Worm (Caenorhabditis elegans) whole organism, L4 larva: Measurements from ENCODE around the gene C30F2.2.

Source experiments
- D1046.2 ChIP-seq: fragments of 200-800 bp; sonication (Bioruptor generic); IDR thresholded peaks from 2 replicates; pipeline ENCODE4 v1.3.6; 2022; ENCODE audit warnings: missing genetic modification characterization, missing compliant biosample characterization
- F10B5.3 ChIP-seq: sonication (generic microtip); optimal IDR thresholded peaks from 2 replicates; lab custom pipeline; 2016; ENCODE audit warnings: mild to moderate bottlenecking, missing genetic modification characterization, missing compliant biosample characterization
- F37D6.2 ChIP-seq: sonication (generic microtip); optimal IDR thresholded peaks from 2 replicates; lab custom pipeline; 2016; ENCODE audit warnings: mild to moderate bottlenecking, missing genetic modification characterization, missing compliant biosample characterization
- R02D3.7 ChIP-seq: fragments of 150-350 bp; sonication (generic microtip); optimal IDR thresholded peaks from 3 replicates; lab custom pipeline; 2014; ENCODE audit warnings: missing biosample characterization, missing genetic modification characterization
- Y75B8A.6 ChIP-seq: fragments of 200-800 bp; sonication (Bioruptor generic); IDR thresholded peaks from 2 replicates; pipeline ENCODE4 v1.3.6; 2022; ENCODE audit warnings: missing genetic modification reagents, missing genetic modification characterization, missing compliant biosample characterization
- aha-1 ChIP-seq: fragments of 150-350 bp; peaks from one replicate; lab custom pipeline; 2014; ENCODE audit warnings: missing biosample characterization, missing genetic modification characterization
- aly-2 ChIP-seq: sonication (generic microtip); optimal IDR thresholded peaks from 2 replicates; lab custom pipeline; 2018; ENCODE audit warnings: missing biosample characterization, missing genetic modification characterization
- ama-1 ChIP-seq: fragments of 150-350 bp; optimal IDR thresholded peaks from 2 replicates; lab custom pipeline; 2014; ENCODE audit warnings: inconsistent platforms, mixed read lengths
- ceh-28 ChIP-seq: fragments of 150-350 bp; optimal IDR thresholded peaks from 2 replicates; lab custom pipeline; 2014; ENCODE audit warnings: missing biosample characterization, missing genetic modification reagents, missing genetic modification characterization
- cey-2 ChIP-seq: sonication (generic microtip); optimal IDR thresholded peaks from 3 replicates; lab custom pipeline; 2017; ENCODE audit warnings: missing genetic modification characterization, mild to moderate bottlenecking, missing compliant biosample characterization, antibody characterized with exemption, borderline replicate concordance; ENCODE audit not compliant: insufficient read depth
- ctbp-1 ChIP-seq: fragments of 200-800 bp; sonication (Bioruptor generic); IDR thresholded peaks from 2 replicates; pipeline ENCODE4 v1.3.6; 2022; ENCODE audit warnings: missing genetic modification reagents, missing genetic modification characterization, missing compliant biosample characterization
- daf-16 ChIP-seq, 3 experiments: sonication (generic microtip); optimal IDR thresholded peaks; 2 replicates each; lab custom pipeline; 2016 to 2017; ENCODE audit warnings: missing genetic modification characterization in 3 of 3, missing genetic modification reagents in 3 of 3, mild to moderate bottlenecking in 2 of 3, missing compliant biosample characterization in 2 of 3, missing biosample characterization in 1 of 3, moderate library complexity in 1 of 3
- daf-19 ChIP-seq: fragments of 200-800 bp; sonication (Bioruptor generic); conservative IDR thresholded peaks from 2 replicates; pipeline ENCODE4 v1.3.6; 2022; ENCODE audit warnings: missing genetic modification characterization, missing compliant biosample characterization
- daf-8 ChIP-seq: fragments of 200-800 bp; sonication (Bioruptor generic); IDR thresholded peaks from 2 replicates; pipeline ENCODE4 v1.3.6; 2022; ENCODE audit warnings: missing genetic modification characterization, missing compliant biosample characterization
- dmd-6 ChIP-seq: fragments of 200-800 bp; sonication (Bioruptor generic); IDR thresholded peaks from 2 replicates; pipeline ENCODE4 v1.3.6; 2022; ENCODE audit warnings: missing genetic modification reagents, missing genetic modification characterization, missing compliant biosample characterization
- dmd-9 ChIP-seq: fragments of 200-800 bp; sonication (Bioruptor generic); IDR thresholded peaks from 2 replicates; pipeline ENCODE4 v1.3.6; 2022; ENCODE audit warnings: missing genetic modification reagents, missing genetic modification characterization, missing compliant biosample characterization
- dpl-1 ChIP-seq: fragments of 150-350 bp; optimal IDR thresholded peaks from 2 replicates; lab custom pipeline; 2014; ENCODE audit warnings: missing biosample characterization, missing genetic modification reagents, missing genetic modification characterization
- dve-1 ChIP-seq: sonication (generic microtip); optimal IDR thresholded peaks from 2 replicates; lab custom pipeline; 2017; ENCODE audit warnings: antibody characterized with exemption, mild to moderate bottlenecking, missing genetic modification characterization, missing compliant biosample characterization; ENCODE audit not compliant: insufficient read depth
- egl-43 ChIP-seq: fragments of 200-800 bp; sonication (Bioruptor generic); IDR thresholded peaks from 2 replicates; pipeline ENCODE4 v1.3.6; 2022; ENCODE audit warnings: missing genetic modification reagents, missing genetic modification characterization, missing compliant biosample characterization
- fkh-10 ChIP-seq: fragments of 150-350 bp; optimal IDR thresholded peaks from 2 replicates; lab custom pipeline; 2014; ENCODE audit warnings: missing biosample characterization, missing genetic modification reagents, missing genetic modification characterization
- gei-8 ChIP-seq: fragments of 200-800 bp; sonication (Bioruptor generic); optimal IDR thresholded peaks from 2 replicates; lab custom pipeline; 2018; ENCODE audit warnings: mild to moderate bottlenecking, missing genetic modification characterization, missing compliant biosample characterization
- hif-1 ChIP-seq, 2 experiments: sonication (generic microtip); optimal IDR thresholded peaks; 2 replicates each; lab custom pipeline; 2016 to 2017; ENCODE audit warnings: missing compliant biosample characterization in 2 of 2, missing genetic modification characterization in 2 of 2, missing genetic modification reagents in 2 of 2, missing genotype in 2 of 2, mild to moderate bottlenecking in 1 of 2
- hlh-11 ChIP-seq: fragments of 200-800 bp; sonication (Bioruptor generic); optimal IDR thresholded peaks from 2 replicates; lab custom pipeline; 2018; ENCODE audit warnings: mild to moderate bottlenecking, missing genetic modification characterization, missing compliant biosample characterization
- hlh-30 ChIP-seq: sonication (generic microtip); optimal IDR thresholded peaks from 2 replicates; lab custom pipeline; 2017; ENCODE audit warnings: antibody characterized with exemption, mild to moderate bottlenecking, missing genetic modification characterization, missing compliant biosample characterization; ENCODE audit not compliant: insufficient read depth
- hmg-1.1 ChIP-seq: fragments of 200-800 bp; sonication (Bioruptor generic); IDR thresholded peaks from 2 replicates; pipeline ENCODE4 v1.3.6; 2022; ENCODE audit warnings: missing genetic modification reagents, missing genetic modification characterization, missing compliant biosample characterization
- lin-15B ChIP-seq: fragments of 150-350 bp; sonication (generic microtip); optimal IDR thresholded peaks from 3 replicates; lab custom pipeline; 2014; ENCODE audit warnings: missing biosample characterization, missing genetic modification characterization
- lsy-2 ChIP-seq, 2 experiments: fragments of 150-350 bp in 1 of 2; sonication (generic microtip) in 1 of 2; optimal IDR thresholded peaks; 2 replicates each; lab custom pipeline; 2014 to 2017; ENCODE audit warnings: missing biosample characterization in 2 of 2, missing genetic modification characterization in 2 of 2
- madf-9 ChIP-seq: fragments of 200-800 bp; sonication (Bioruptor generic); conservative IDR thresholded peaks from 2 replicates; pipeline ENCODE4 v1.3.6; 2022; ENCODE audit warnings: missing genetic modification reagents, missing genetic modification characterization, missing compliant biosample characterization
- mdl-1 ChIP-seq, 2 experiments: fragments of 150-350 bp in 1 of 2; sonication (generic microtip) in 1 of 2; optimal IDR thresholded peaks; 2 replicates each; lab custom pipeline; 2014 to 2017; ENCODE audit warnings: missing biosample characterization in 2 of 2, missing genetic modification characterization in 2 of 2
- mdt-29 ChIP-seq: fragments of 200-800 bp; sonication (Bioruptor generic); IDR thresholded peaks from 2 replicates; pipeline ENCODE4 v1.3.6; 2022; ENCODE audit warnings: missing genetic modification reagents, missing genetic modification characterization, missing compliant biosample characterization
- mep-1 ChIP-seq: fragments of 150-350 bp; sonication (generic microtip); optimal IDR thresholded peaks from 3 replicates; lab custom pipeline; 2014; ENCODE audit warnings: missing biosample characterization, missing genetic modification characterization
- mxl-2 ChIP-seq: fragments of 200-800 bp; sonication (Bioruptor generic); conservative IDR thresholded peaks from 2 replicates; pipeline ENCODE4 v1.3.6; 2022; ENCODE audit warnings: missing genetic modification reagents, missing genetic modification characterization, missing compliant biosample characterization
- nhr-11 ChIP-seq: fragments of 150-350 bp; optimal IDR thresholded peaks from 2 replicates; lab custom pipeline; 2014; ENCODE audit warnings: missing biosample characterization, missing genetic modification characterization
- nhr-111 ChIP-seq: fragments of 200-800 bp; sonication (Bioruptor generic); optimal IDR thresholded peaks from 2 replicates; lab custom pipeline; 2018; ENCODE audit warnings: mild to moderate bottlenecking, missing genetic modification characterization, missing compliant biosample characterization
- nhr-41 ChIP-seq: fragments of 200-800 bp; sonication (Bioruptor generic); IDR thresholded peaks from 2 replicates; pipeline ENCODE4 v1.3.6; 2022; ENCODE audit warnings: missing genetic modification reagents, missing genetic modification characterization, missing compliant biosample characterization
- rbr-2 ChIP-seq: sonication (generic microtip); optimal IDR thresholded peaks from 2 replicates; lab custom pipeline; 2016; ENCODE audit warnings: missing genotype, missing genetic modification characterization, missing compliant biosample characterization
- set-16 ChIP-seq: fragments of 200-800 bp; sonication (Bioruptor generic); IDR thresholded peaks from 2 replicates; pipeline ENCODE4 v1.3.6; 2022; ENCODE audit warnings: missing genetic modification reagents, missing genetic modification characterization, missing compliant biosample characterization
- spr-1 ChIP-seq: sonication (generic microtip); optimal IDR thresholded peaks from 2 replicates; lab custom pipeline; 2016; ENCODE audit warnings: mild to moderate bottlenecking, missing genetic modification characterization, missing compliant biosample characterization
- spr-3 ChIP-seq: fragments of 200-800 bp; sonication (Bioruptor generic); optimal IDR thresholded peaks from 2 replicates; lab custom pipeline; 2018; ENCODE audit warnings: mild to moderate bottlenecking, missing genetic modification characterization, missing compliant biosample characterization
- unc-39 ChIP-seq: sonication (generic microtip); optimal IDR thresholded peaks from 2 replicates; lab custom pipeline; 2017; ENCODE audit warnings: missing biosample characterization, missing genetic modification characterization
- unc-62 ChIP-seq, 3 experiments: fragments of 150-350 bp in 1 of 3; sonication (generic microtip); optimal IDR thresholded peaks in 2 of 3; peaks in 1 of 3; 1 replicate in 1 of 3; 2 replicates in 2 of 3; lab custom pipeline; 2014 to 2017; ENCODE audit warnings: missing biosample characterization in 3 of 3, missing genetic modification characterization in 3 of 3, missing genetic modification reagents in 3 of 3, missing genotype in 1 of 3
- zip-2 ChIP-seq: fragments of 150-350 bp; optimal IDR thresholded peaks from 2 replicates; lab custom pipeline; 2014; ENCODE audit warnings: missing biosample characterization, missing genetic modification characterization
- ztf-7 ChIP-seq: fragments of 150-350 bp; optimal IDR thresholded peaks from 2 replicates; lab custom pipeline; 2014; ENCODE audit warnings: missing biosample characterization, missing genetic modification characterization

The C30F2.2 gene

DNA sequence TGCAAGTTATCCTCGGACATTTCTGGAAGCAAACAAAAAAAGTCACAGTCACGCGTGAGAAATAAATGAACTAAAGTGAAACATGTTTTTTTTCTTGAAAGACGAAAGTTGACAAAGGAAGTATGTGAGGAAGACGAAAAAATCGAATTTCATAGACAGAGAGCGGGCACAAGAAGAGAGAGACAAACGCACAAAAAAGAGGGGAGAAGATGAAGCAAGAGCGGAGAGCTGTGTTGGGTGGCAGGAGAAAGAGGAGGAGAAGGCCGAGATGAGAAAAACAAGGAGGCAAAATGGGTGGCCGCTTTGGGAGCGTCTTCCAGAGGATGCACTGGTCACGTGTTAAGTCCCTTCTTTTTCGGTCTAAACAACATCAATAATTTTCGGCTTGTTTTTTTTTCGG lies 43.8 kb upstream of the C30F2.2 start, which contains the start of gene ZK1073.1:
Gene ZK1073.1 (minus strand): TSS at position 72 of the 400 bp plus-strand sequence.
- peak; percentile 53 for TF ChIP-seq hmg-1.1 (GFP tag; lab: Robert Waterston, UW)
- peak; percentile 54 for TF ChIP-seq rbr-2
- no peak for TF ChIP-seq mdt-29 (GFP tag; lab: Robert Waterston, UW)
- peak in 1 of 2 experiments; percentile 54 for TF ChIP-seq hif-1 (tag; optimal IDR thresholded peaks at IDR 0.05; lab: Kevin White, UChicago)
- TF ChIP-seq mdl-1 (tag; optimal IDR thresholded peaks at IDR 0.05; lab: Kevin White, UChicago) = peak in 1 of 2 experiments; percentile 79
- TF ChIP-seq daf-16 (GFP tag; optimal IDR thresholded peaks at IDR 0.05; lab: Kevin White, UChicago) = peak in 1 of 2 experiments; percentile 61
- TF ChIP-seq daf-16 (tag; optimal IDR thresholded peaks at IDR 0.05; lab: Kevin White, UChicago) = peak; percentile 2
- peak; percentile 20; the same call in 1 of the 2 replicates for TF ChIP-seq dmd-6 (GFP tag; lab: Robert Waterston, UW)
- no peak for TF ChIP-seq madf-9 (GFP tag; lab: Robert Waterston, UW)
- no peak for TF ChIP-seq R02D3.7 (tag; lab: Kevin White, UChicago)
- peak; percentile 68; the same call in 1 of the 2 replicates for TF ChIP-seq ctbp-1 (GFP tag; lab: Robert Waterston, UW)
- peak; percentile 28 for TF ChIP-seq ama-1 (lab: Kevin White, UChicago)
- TF ChIP-seq dve-1 (tag; lab: Kevin White, UChicago) = peak; percentile 6
- no peak for TF ChIP-seq gei-8
- peak; percentile 46 for TF ChIP-seq mep-1
- peak; percentile 74 for TF ChIP-seq hlh-30 (tag; lab: Kevin White, UChicago)
- no peak for TF ChIP-seq unc-39 (tag; lab: Kevin White, UChicago)
- no peak for TF ChIP-seq nhr-41 (GFP tag; lab: Robert Waterston, UW)
- peak; percentile 56 for TF ChIP-seq set-16 (GFP tag; lab: Robert Waterston, UW)
- peak; percentile 91 for TF ChIP-seq aha-1 (tag; lab: Kevin White, UChicago)
- TF ChIP-seq ceh-28 (tag; lab: Kevin White, UChicago) = no peak
- TF ChIP-seq spr-3 = no peak
- peak; percentile 42 for TF ChIP-seq hlh-11 (tag; lab: Kevin White, UChicago)
- TF ChIP-seq spr-1 (tag; lab: Kevin White, UChicago) = no peak
- peak; percentile 28 for TF ChIP-seq F37D6.2 (tag; lab: Kevin White, UChicago)
- TF ChIP-seq unc-62 (GFP tag; optimal IDR thresholded peaks at IDR 0.05 in 1 of 2; lab: Kevin White, UChicago) = peak in 1 of 2 experiments; percentile 87
- no peak for TF ChIP-seq unc-62 (tag; optimal IDR thresholded peaks at IDR 0.05; lab: Kevin White, UChicago)
- TF ChIP-seq fkh-10 (GFP tag; lab: Kevin White, UChicago) = peak; percentile 85
- TF ChIP-seq daf-8 (GFP tag; lab: Robert Waterston, UW) = no peak
- peak in 1 of 2 experiments; percentile 54 for TF ChIP-seq lsy-2 (tag; optimal IDR thresholded peaks at IDR 0.05; lab: Kevin White, UChicago)
- no peak for TF ChIP-seq D1046.2 (GFP tag; lab: Robert Waterston, UW)
- peak; percentile 14 for TF ChIP-seq nhr-11 (tag; lab: Kevin White, UChicago)

DNA sequence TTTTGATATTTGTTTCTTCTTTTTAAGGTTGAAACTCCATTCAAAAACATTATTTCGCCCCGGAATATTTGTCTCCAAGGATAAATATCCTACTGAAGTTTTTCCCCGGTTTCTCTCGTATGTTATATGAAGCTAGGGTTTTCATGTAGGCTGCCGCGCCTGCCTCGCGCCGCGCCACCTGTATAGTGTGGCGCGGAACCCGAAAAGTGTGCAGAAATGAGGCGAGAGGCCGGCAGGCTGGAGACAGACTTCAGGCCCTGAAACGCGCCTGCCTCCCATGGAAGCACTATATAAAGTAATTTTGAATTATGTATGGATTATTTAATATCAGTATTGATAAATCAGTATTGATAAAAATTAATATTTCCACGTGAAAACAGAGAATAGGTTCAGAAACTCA lies 39.8 kb upstream of the C30F2.2 start:
- TF ChIP-seq lin-15B (tag; lab: Kevin White, UChicago) (no peak), gei-8 (no peak), Y75B8A.6 (GFP tag; lab: Robert Waterston, UW) (no peak)
- TF ChIP-seq, all 104 proteins: peak for 0

DNA sequence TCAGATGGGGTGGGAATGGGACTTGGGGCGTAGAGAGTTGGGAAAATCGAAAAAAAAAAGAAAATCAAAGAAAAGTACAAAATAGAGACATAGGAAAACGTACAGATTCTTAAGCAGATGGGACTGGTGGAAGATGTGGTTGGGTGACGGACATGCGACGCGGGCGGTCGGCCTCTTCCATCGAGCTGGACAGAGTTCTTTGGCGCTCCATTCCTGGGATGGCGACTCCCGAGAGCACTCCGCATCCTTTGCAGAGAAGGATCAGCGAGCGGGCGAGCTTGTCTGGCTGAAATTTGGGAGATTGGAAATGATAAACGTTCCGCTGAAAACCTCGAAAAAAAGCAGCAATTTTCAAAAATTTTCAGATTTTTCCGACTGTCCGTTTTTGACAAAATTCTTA lies 39.3 kb upstream of the C30F2.2 start:
- TF ChIP-seq fkh-10 (GFP tag; lab: Kevin White, UChicago) = no peak
- TF ChIP-seq zip-2 (tag; lab: Kevin White, UChicago) = no peak
- TF ChIP-seq nhr-111 (GFP tag; lab: Kevin White, UChicago) = no peak
- TF ChIP-seq dmd-9 (GFP tag; lab: Robert Waterston, UW) = no peak
- TF ChIP-seq daf-16 (GFP tag; optimal IDR thresholded peaks at IDR 0.05; lab: Kevin White, UChicago) = no peak
- TF ChIP-seq daf-16 (tag; optimal IDR thresholded peaks at IDR 0.05; lab: Kevin White, UChicago) = peak; percentile 4
- TF ChIP-seq mxl-2 (GFP tag; lab: Robert Waterston, UW) = no peak
- no peak for TF ChIP-seq cey-2 (tag; lab: Kevin White, UChicago)
- TF ChIP-seq set-16 (GFP tag; lab: Robert Waterston, UW) = peak; percentile 78
- no peak for TF ChIP-seq daf-19 (GFP tag; lab: Robert Waterston, UW)
- no peak for TF ChIP-seq ztf-7
- TF ChIP-seq aly-2 (tag; lab: Kevin White, UChicago) = no peak
- TF ChIP-seq F10B5.3 = no peak
- TF ChIP-seq dpl-1 (GFP tag; lab: Kevin White, UChicago) = no peak
- TF ChIP-seq egl-43 (GFP tag; lab: Robert Waterston, UW) = 0 out of 2 replicates have a peak, but pooled peaks have one; percentile 21
